Fruit fly (Drosophila melanogaster): ENCODE data around the gene Pldn.
A peak's percentile ranks its signal among the peaks of the same experiment; 100 is the strongest.

Gene Pldn

dm6 chr3L:11681794-11682193 is 9.4 kb downstream of the Pldn start, which contains the start of gene TfIIEalpha (continued):
- TF ChIP-seq HmgZ (tag; optimal IDR thresholded peaks at IDR 0.05) (peak; percentile 76), CG33213 (GFP tag; optimal IDR thresholded peaks at IDR 0.05) (peak; percentile 71), CG31224 (GFP tag; IDR thresholded peaks at IDR 0.05) (no peak), CG3847 (GFP tag; IDR thresholded peaks at IDR 0.05) (peak; percentile 74), Sox100B (GFP tag; optimal IDR thresholded peaks at IDR 0.05) (no peak), CG9215 (GFP tag; IDR thresholded peaks at IDR 0.05) (peak; percentile 100), PHDP (tag; optimal IDR thresholded peaks at IDR 0.05) (peak; percentile 11), CG17361 (GFP tag; IDR thresholded peaks at IDR 0.05) (0 out of 3 replicates have a peak, but pooled peaks have one; percentile 18), CG30020 (tag; optimal IDR thresholded peaks at IDR 0.05) (peak; percentile 25), nau (GFP tag; optimal IDR thresholded peaks at IDR 0.05) (no peak), CG12236 (GFP tag; optimal IDR thresholded peaks at IDR 0.05) (no peak), Nf-YC (tag; optimal IDR thresholded peaks at IDR 0.05) (peak; percentile 23), CG7357 (GFP tag; IDR thresholded peaks at IDR 0.05) (no peak), CG10321 (GFP tag; IDR thresholded peaks at IDR 0.05) (no peak), zen2 (GFP tag; IDR thresholded peaks at IDR 0.05; ENCODE audit: partially characterized antibody) (no peak), Antp (GFP tag; optimal IDR thresholded peaks at IDR 0.05) (no peak), NC2β (GFP tag; optimal IDR thresholded peaks at IDR 0.05) (peak; percentile 17), pita (GFP tag; optimal IDR thresholded peaks at IDR 0.05) (peak; percentile 81), stwl (tag; optimal IDR thresholded peaks at IDR 0.05) (peak; percentile 68), sim (GFP tag; IDR thresholded peaks at IDR 0.05) (no peak), H2.0 (GFP tag; IDR thresholded peaks at IDR 0.05) (0 out of 2 replicates have a peak, but pooled peaks have one; percentile 3), CG5953 (GFP tag; IDR thresholded peaks at IDR 0.05) (no peak), vvl (GFP tag; IDR thresholded peaks at IDR 0.05) (peak; percentile 73), row (GFP tag; IDR thresholded peaks at IDR 0.05) (peak; percentile 62), so (GFP tag; IDR thresholded peaks at IDR 0.05) (no peak), Camta (GFP tag; optimal IDR thresholded peaks at IDR 0.05) (peak; percentile 17), CG1603 (tag; optimal IDR thresholded peaks at IDR 0.05) (peak; percentile 77), CG2120 (GFP tag; optimal IDR thresholded peaks at IDR 0.05) (peak; percentile 37), CG2712 (tag; optimal IDR thresholded peaks at IDR 0.05) (peak; percentile 7), CG13624 (GFP tag; optimal IDR thresholded peaks at IDR 0.05) (peak; percentile 17), CG2116 (GFP tag; optimal IDR thresholded peaks at IDR 0.05) (peak; percentile 38), zen (tag; optimal IDR thresholded peaks at IDR 0.05) (peak; percentile 67), Hr3 (GFP tag; optimal IDR thresholded peaks at IDR 0.05) (no peak), CG13287 (GFP tag; IDR thresholded peaks at IDR 0.05; ENCODE audit: partially characterized antibody) (peak; percentile 52), CG12391 (tag; optimal IDR thresholded peaks at IDR 0.05) (peak; percentile 21), crc (GFP tag; optimal IDR thresholded peaks at IDR 0.05) (no peak), CG9797 (GFP tag; optimal IDR thresholded peaks at IDR 0.05) (peak; percentile 88), Hsf (GFP tag; optimal IDR thresholded peaks at IDR 0.05) (peak; percentile 11), mam (GFP tag; optimal IDR thresholded peaks at IDR 0.05) (peak; percentile 22), Sry-β (GFP tag; optimal IDR thresholded peaks at IDR 0.05) (no peak), E2f1 (GFP tag; IDR thresholded peaks at IDR 0.05) (peak; percentile 49; the same call in 1 of the 2 replicates), lola (GFP tag; optimal IDR thresholded peaks at IDR 0.05) (peak in 1 of 3 experiments; percentile 2), B-H2 (GFP tag; optimal IDR thresholded peaks at IDR 0.05) (peak; percentile 9), CoRest (tag; optimal IDR thresholded peaks at IDR 0.05) (peak; percentile 62), CTCF (GFP tag; optimal IDR thresholded peaks at IDR 0.05) (peak; percentile 16), YL-1 (GFP tag; optimal IDR thresholded peaks at IDR 0.05) (peak; percentile 58), nerfin-2 (GFP tag; IDR thresholded peaks at IDR 0.05; ENCODE audit: partially characterized antibody) (no peak), CG6272 (GFP tag; IDR thresholded peaks at IDR 0.05) (no peak), CG11723 (GFP tag; optimal IDR thresholded peaks at IDR 0.05) (no peak), HLH4C (GFP tag; IDR thresholded peaks at IDR 0.05; ENCODE audit: partially characterized antibody) (0 out of 3 replicates have a peak, but pooled peaks have one; percentile 41), seq (GFP tag; IDR thresholded peaks at IDR 0.05) (no peak)

Data from whole organism, embryonic.